Worm (Caenorhabditis elegans): ENCODE results near the gene ech-8.

ech-8 gene

ce11 chrIV:10273360-10273759 is 34.4 kb upstream of the ech-8 start:
- no peak for TF ChIP-seq nhr-76 (tag; optimal IDR thresholded peaks at IDR 0.05)
- TF ChIP-seq blmp-1 (tag; optimal IDR thresholded peaks at IDR 0.05), result no peak
- no peak for TF ChIP-seq zip-8 (tag; optimal IDR thresholded peaks at IDR 0.05)
- TF ChIP-seq lin-32 (GFP tag; optimal IDR thresholded peaks at IDR 0.05), result no peak
- no peak for TF ChIP-seq mls-2 (tag; optimal IDR thresholded peaks at IDR 0.05)
- TF ChIP-seq nhr-237 (tag; optimal IDR thresholded peaks at IDR 0.05), result no peak
- TF ChIP-seq ceh-39 (tag; optimal IDR thresholded peaks at IDR 0.05), result no peak
- no peak for TF ChIP-seq elt-1 (tag; optimal IDR thresholded peaks at IDR 0.05; ENCODE audit: borderline replicate concordance, insufficient read depth)

- no peak for TF ChIP-seq sem-2 (GFP tag; optimal IDR thresholded peaks at IDR 0.05)
- TF ChIP-seq mab-5 (tag; optimal IDR thresholded peaks at IDR 0.05), result no peak
These were observed 30.4 kb upstream of the ech-8 start, which contains the start of the genes nspd-7 and Y43C5A.2 for ce11 chrIV:10269137-10269933. TSS of gene nspd-7 (minus strand) at chrIV:10269187. TSS of gene Y43C5A.2 (plus strand) at chrIV:10269883.

- TF ChIP-seq nhr-2 (tag; optimal IDR thresholded peaks at IDR 0.05) (no peak), unc-39 (tag; optimal IDR thresholded peaks at IDR 0.05) (no peak), ztf-11 (tag; optimal IDR thresholded peaks at IDR 0.05) (no peak), mab-5 (tag; optimal IDR thresholded peaks at IDR 0.05) (no peak), bed-3 (GFP tag; optimal IDR thresholded peaks at IDR 0.05) (no peak), lin-32 (GFP tag; optimal IDR thresholded peaks at IDR 0.05) (no peak), elt-3 (tag; optimal IDR thresholded peaks at IDR 0.05) (peak; percentile 63), snpc-4 (tag; optimal IDR thresholded peaks at IDR 0.05) (no peak), elt-1 (tag; optimal IDR thresholded peaks at IDR 0.05; ENCODE audit: borderline replicate concordance, insufficient read depth) (peak; percentile 99), nhr-237 (tag; optimal IDR thresholded peaks at IDR 0.05) (no peak), nhr-12 (tag; optimal IDR thresholded peaks at IDR 0.05) (no peak), nhr-76 (tag; optimal IDR thresholded peaks at IDR 0.05) (no peak), nhr-28 (tag; optimal IDR thresholded peaks at IDR 0.05) (no peak)
These were observed 22.1 kb upstream of the ech-8 start for ce11 chrIV:10261061-10261460.

ce11 chrIV:10259557-10259956 is 20.6 kb upstream of the ech-8 start, which contains the start of gene F01G10.9:
TSS of gene F01G10.9 (minus strand) at chrIV:10259657.
- TF ChIP-seq ceh-83 (GFP tag; optimal IDR thresholded peaks at IDR 0.05), result no peak

ce11 chrIV:10252886-10253639 is 14.1 kb upstream of the ech-8 start:
- TF ChIP-seq drap-1 (GFP tag; optimal IDR thresholded peaks at IDR 0.05) (no peak), elt-1 (tag; optimal IDR thresholded peaks at IDR 0.05; ENCODE audit: borderline replicate concordance, insufficient read depth) (peak; percentile 72), sptf-1 (tag; optimal IDR thresholded peaks at IDR 0.05) (no peak), ham-2 (GFP tag; optimal IDR thresholded peaks at IDR 0.05) (no peak), nhr-28 (tag; optimal IDR thresholded peaks at IDR 0.05) (no peak), unc-62 (GFP tag; optimal IDR thresholded peaks at IDR 0.05) (no peak), lsy-2 (tag; optimal IDR thresholded peaks at IDR 0.05) (no peak), unc-39 (tag; optimal IDR thresholded peaks at IDR 0.05) (no peak)

ce11 chrIV:10252350-10252792 is 13.4 kb upstream of the ech-8 start:
- TF ChIP-seq zip-8 (tag; optimal IDR thresholded peaks at IDR 0.05) (no peak), sem-2 (GFP tag; optimal IDR thresholded peaks at IDR 0.05) (no peak), nhr-28 (tag; optimal IDR thresholded peaks at IDR 0.05) (no peak), elt-1 (tag; optimal IDR thresholded peaks at IDR 0.05; ENCODE audit: borderline replicate concordance, insufficient read depth) (no peak), nhr-12 (tag; optimal IDR thresholded peaks at IDR 0.05) (no peak), blmp-1 (tag; optimal IDR thresholded peaks at IDR 0.05) (peak; percentile 45), nhr-2 (tag; optimal IDR thresholded peaks at IDR 0.05) (no peak), ces-1 (GFP tag; optimal IDR thresholded peaks at IDR 0.05) (peak; percentile 51), sptf-1 (tag; optimal IDR thresholded peaks at IDR 0.05) (peak; percentile 38), unc-120 (tag; optimal IDR thresholded peaks at IDR 0.05; ENCODE audit: poor library complexity, severe bottlenecking) (peak; percentile 84), ceh-83 (GFP tag; optimal IDR thresholded peaks at IDR 0.05) (peak; percentile 12), mab-5 (tag; optimal IDR thresholded peaks at IDR 0.05) (no peak), ztf-11 (tag; optimal IDR thresholded peaks at IDR 0.05) (no peak), lsy-2 (tag; optimal IDR thresholded peaks at IDR 0.05) (peak; percentile 16), snpc-4 (tag; optimal IDR thresholded peaks at IDR 0.05) (no peak), mls-2 (tag; optimal IDR thresholded peaks at IDR 0.05) (peak; percentile 14), mep-1 (tag; optimal IDR thresholded peaks at IDR 0.05) (no peak), unc-62 (GFP tag; optimal IDR thresholded peaks at IDR 0.05) (peak; percentile 81), nhr-76 (tag; optimal IDR thresholded peaks at IDR 0.05) (no peak), elt-3 (tag; optimal IDR thresholded peaks at IDR 0.05) (no peak), pha-4 (tag; optimal IDR thresholded peaks at IDR 0.05) (no peak), unc-39 (tag; optimal IDR thresholded peaks at IDR 0.05) (no peak)

Measured in whole organism, mixed stage, embryonic.